Worm (Caenorhabditis elegans): ENCODE results near the gene K12H6.12.

DNA sequence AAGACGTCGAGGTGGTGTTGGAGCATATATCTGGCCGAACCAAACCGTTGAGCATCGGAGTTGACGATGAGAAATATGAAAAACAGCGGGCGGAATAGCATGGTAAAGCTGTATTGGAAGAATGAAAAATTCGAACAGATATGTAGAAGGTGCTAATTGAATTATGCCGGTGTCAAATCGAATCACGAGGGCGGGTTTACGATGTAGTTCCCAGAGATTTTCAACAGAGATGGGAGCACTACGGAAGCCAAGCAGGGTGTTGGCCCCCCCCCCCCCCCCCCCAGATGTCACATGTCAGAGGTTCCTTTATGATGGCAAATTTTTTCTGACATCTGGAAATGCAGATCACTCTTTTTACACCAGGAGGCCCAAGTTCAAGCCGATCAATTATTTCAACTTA, 35.1 kb downstream of the K12H6.12 start, which contains the start of gene Y110A2AL.7:
- no peak for TF ChIP-seq nhr-11 (tag; optimal IDR thresholded peaks at IDR 0.05)
- TF ChIP-seq fkh-10 (GFP tag; optimal IDR thresholded peaks at IDR 0.05), result no peak
- no peak for TF ChIP-seq K09A11.1 (tag; optimal IDR thresholded peaks at IDR 0.05; ENCODE audit: insufficient read depth)
- no peak for TF ChIP-seq pha-4 (tag; optimal IDR thresholded peaks at IDR 0.05)
- no peak for TF ChIP-seq ceh-34 (tag; optimal IDR thresholded peaks at IDR 0.05)
- no peak for TF ChIP-seq che-1 (tag; optimal IDR thresholded peaks at IDR 0.05)
- no peak for TF ChIP-seq ceh-31 (tag; optimal IDR thresholded peaks at IDR 0.05)
- no peak for TF ChIP-seq nfya-1 (tag; optimal IDR thresholded peaks at IDR 0.05)
- TF ChIP-seq eyg-1 (tag; optimal IDR thresholded peaks at IDR 0.05), result no peak
- no peak for TF ChIP-seq mec-3 (tag; optimal IDR thresholded peaks at IDR 0.05; ENCODE audit: borderline replicate concordance)
